Worm (Caenorhabditis elegans) whole organism, L1 larva: ENCODE data around the gene F37C12.10.
A peak's percentile ranks its signal among the peaks of the same experiment; 100 is the strongest.

Experiments used
- C04F5.9 ChIP-seq: sonication (generic microtip); optimal IDR thresholded peaks from 2 replicates; lab custom pipeline; 2016; ENCODE audit warnings: missing genetic modification characterization, missing compliant biosample characterization
- C16A3.4 ChIP-seq: fragments of 150-350 bp; optimal IDR thresholded peaks from 2 replicates; lab custom pipeline; 2014; ENCODE audit warnings: missing biosample characterization, missing genetic modification characterization
- C34B4.2 ChIP-seq: sonication (generic microtip); optimal IDR thresholded peaks from 2 replicates; lab custom pipeline; 2017; ENCODE audit warnings: mild to moderate bottlenecking, missing genetic modification characterization, missing compliant biosample characterization
- F16B12.6 ChIP-seq: fragments of 150-350 bp; optimal IDR thresholded peaks from 2 replicates; lab custom pipeline; 2014; ENCODE audit warnings: missing biosample characterization, missing genetic modification characterization
- Y116A8C.19 ChIP-seq: sonication (generic microtip); optimal IDR thresholded peaks from 2 replicates; lab custom pipeline; 2016; ENCODE audit warnings: missing compliant biosample characterization, missing genetic modification characterization, borderline replicate concordance
- alr-1 ChIP-seq: fragments of 200-800 bp; sonication (Bioruptor generic); optimal IDR thresholded peaks from 2 replicates; lab custom pipeline; 2018; ENCODE audit warnings: borderline replicate concordance, mild to moderate bottlenecking, missing genetic modification characterization, missing compliant biosample characterization
- aly-2 ChIP-seq: fragments of 150-350 bp; optimal IDR thresholded peaks from 2 replicates; lab custom pipeline; 2014; ENCODE audit warnings: missing biosample characterization, missing genetic modification characterization
- blmp-1 ChIP-seq: fragments of 150-350 bp; optimal IDR thresholded peaks from 2 replicates; lab custom pipeline; 2014; ENCODE audit warnings: missing biosample characterization, missing genetic modification characterization
- ceh-82 ChIP-seq, 3 experiments: fragments of 150-350 bp in 1 of 3; sonication (generic microtip) in 2 of 3; optimal IDR thresholded peaks; 2 replicates each; lab custom pipeline; 2014 to 2017; ENCODE audit warnings: missing biosample characterization in 3 of 3, missing genetic modification characterization in 3 of 3
- ceh-88 ChIP-seq: fragments of 200-800 bp; sonication (Bioruptor generic); IDR thresholded peaks from 2 replicates; pipeline ENCODE4 v1.3.6; 2022; ENCODE audit warnings: missing genetic modification characterization, missing compliant biosample characterization
- ceh-90 ChIP-seq: sonication (generic microtip); optimal IDR thresholded peaks from 2 replicates; lab custom pipeline; 2016; ENCODE audit warnings: missing genetic modification characterization, missing compliant biosample characterization
- ces-1 ChIP-seq: fragments of 150-350 bp; optimal IDR thresholded peaks from 2 replicates; lab custom pipeline; 2014; ENCODE audit warnings: missing biosample characterization, missing genetic modification reagents, missing genetic modification characterization
- efl-1 ChIP-seq, 4 experiments: fragments of 150-350 bp; optimal IDR thresholded peaks in 3 of 4; peaks in 1 of 4; 1 replicate in 1 of 4; 2 replicates in 3 of 4; lab custom pipeline; 2014; ENCODE audit warnings: missing biosample characterization in 2 of 4, missing genetic modification characterization in 2 of 4, missing genetic modification reagents in 2 of 4
- egl-27 ChIP-seq, 2 experiments: fragments of 150-350 bp in 1 of 2; sonication (generic microtip); optimal IDR thresholded peaks; 3 replicates each; lab custom pipeline; 2017 to 2018; ENCODE audit warnings: missing biosample characterization in 2 of 2, missing genetic modification characterization in 2 of 2, missing genetic modification reagents in 2 of 2
- ets-5 ChIP-seq: fragments of 200-800 bp; sonication (Bioruptor generic); IDR thresholded peaks from 2 replicates; pipeline ENCODE4 v1.3.6; 2022; ENCODE audit warnings: missing genetic modification characterization, missing compliant biosample characterization
- fkh-4 ChIP-seq: sonication (generic microtip); optimal IDR thresholded peaks from 2 replicates; lab custom pipeline; 2016; ENCODE audit warnings: missing compliant biosample characterization, missing genetic modification characterization, borderline replicate concordance
- fkh-8 ChIP-seq: sonication (generic microtip); optimal IDR thresholded peaks from 2 replicates; lab custom pipeline; 2016; ENCODE audit warnings: mild to moderate bottlenecking, missing genetic modification characterization, missing compliant biosample characterization
- hlh-17 ChIP-seq: fragments of 200-800 bp; sonication (Bioruptor generic); optimal IDR thresholded peaks from 2 replicates; lab custom pipeline; 2018; ENCODE audit warnings: missing genetic modification characterization, mild to moderate bottlenecking, missing compliant biosample characterization, moderate library complexity, borderline replicate concordance
- hlh-4 ChIP-seq: sonication (generic microtip); optimal IDR thresholded peaks from 2 replicates; lab custom pipeline; 2016; ENCODE audit warnings: mild to moderate bottlenecking, missing genetic modification characterization, missing compliant biosample characterization
- isw-1 ChIP-seq: fragments of 200-800 bp; sonication (Bioruptor generic); IDR thresholded peaks from 2 replicates; pipeline ENCODE4 v1.3.6; 2022; ENCODE audit warnings: missing genetic modification characterization, missing compliant biosample characterization
- lin-13 ChIP-seq: fragments of 150-350 bp; optimal IDR thresholded peaks from 2 replicates; lab custom pipeline; 2014; ENCODE audit warnings: missing biosample characterization, missing genetic modification reagents, missing genetic modification characterization
- lin-14 ChIP-seq: fragments of 200-800 bp; sonication (Bioruptor generic); optimal IDR thresholded peaks from 2 replicates; lab custom pipeline; 2018; ENCODE audit warnings: mild to moderate bottlenecking, missing genetic modification characterization, moderate library complexity, missing compliant biosample characterization
- lin-39 ChIP-seq: fragments of 150-350 bp; optimal IDR thresholded peaks from 2 replicates; lab custom pipeline; 2014; ENCODE audit warnings: missing biosample characterization, missing genetic modification reagents, missing genetic modification characterization
- lir-3 ChIP-seq: sonication (generic microtip); optimal IDR thresholded peaks from 2 replicates; lab custom pipeline; 2016; ENCODE audit warnings: mild to moderate bottlenecking, missing genetic modification characterization, moderate library complexity, missing compliant biosample characterization; ENCODE audit not compliant: poor library complexity
- lsy-2 ChIP-seq, 2 experiments: fragments of 150-350 bp; optimal IDR thresholded peaks; 2 replicates each; lab custom pipeline; 2014; ENCODE audit warnings: missing biosample characterization in 2 of 2, missing genetic modification characterization in 2 of 2
- mab-9 ChIP-seq: fragments of 200-800 bp; sonication (Bioruptor generic); IDR thresholded peaks from 2 replicates; pipeline ENCODE4 v1.3.6; 2022; ENCODE audit warnings: missing genetic modification reagents, missing genetic modification characterization, missing compliant biosample characterization
- mep-1 ChIP-seq: fragments of 150-350 bp; optimal IDR thresholded peaks from 2 replicates; lab custom pipeline; 2014; ENCODE audit warnings: missing biosample characterization, missing genetic modification characterization
- nhr-20 ChIP-seq: sonication (generic microtip); optimal IDR thresholded peaks from 2 replicates; lab custom pipeline; 2016; ENCODE audit warnings: mild to moderate bottlenecking, missing genetic modification characterization, missing compliant biosample characterization
- nhr-237 ChIP-seq: fragments of 150-350 bp; optimal IDR thresholded peaks from 2 replicates; lab custom pipeline; 2014; ENCODE audit warnings: missing biosample characterization, missing genetic modification characterization
- nhr-76 ChIP-seq: sonication (generic microtip); optimal IDR thresholded peaks from 2 replicates; lab custom pipeline; 2017; ENCODE audit warnings: missing biosample characterization, missing genetic modification characterization
- nhr-77 ChIP-seq: fragments of 150-350 bp; optimal IDR thresholded peaks from 2 replicates; lab custom pipeline; 2014; ENCODE audit warnings: missing biosample characterization, missing genetic modification characterization
- nhr-90 ChIP-seq: sonication (generic microtip); optimal IDR thresholded peaks from 2 replicates; lab custom pipeline; 2016; ENCODE audit warnings: mild to moderate bottlenecking, missing genetic modification characterization, missing compliant biosample characterization; ENCODE audit not compliant: poor library complexity
- pag-3 ChIP-seq: sonication (generic microtip); optimal IDR thresholded peaks from 2 replicates; lab custom pipeline; 2017; ENCODE audit warnings: missing genetic modification characterization, mild to moderate bottlenecking, missing compliant biosample characterization, antibody characterized with exemption, borderline replicate concordance; ENCODE audit not compliant: insufficient read depth
- pax-3 ChIP-seq: fragments of 200-800 bp; sonication (Bioruptor generic); optimal IDR thresholded peaks from 2 replicates; lab custom pipeline; 2018; ENCODE audit warnings: mild to moderate bottlenecking, missing genetic modification characterization, moderate library complexity, missing compliant biosample characterization
- sox-4 ChIP-seq: sonication (generic microtip); optimal IDR thresholded peaks from 2 replicates; lab custom pipeline; 2016; ENCODE audit warnings: missing genetic modification characterization, missing compliant biosample characterization
- sptf-1 ChIP-seq: fragments of 150-350 bp; optimal IDR thresholded peaks from 2 replicates; lab custom pipeline; 2014; ENCODE audit warnings: missing biosample characterization, missing genetic modification characterization
- sup-37 ChIP-seq: fragments of 200-800 bp; sonication (Bioruptor generic); optimal IDR thresholded peaks from 2 replicates; lab custom pipeline; 2018; ENCODE audit warnings: mild to moderate bottlenecking, missing genetic modification characterization, missing compliant biosample characterization
- unc-130 ChIP-seq: fragments of 150-350 bp; optimal IDR thresholded peaks from 2 replicates; lab custom pipeline; 2017; ENCODE audit warnings: missing biosample characterization, missing genetic modification characterization, inconsistent platforms
- unc-30 ChIP-seq: sonication (generic microtip); optimal IDR thresholded peaks from 2 replicates; lab custom pipeline; 2017; ENCODE audit warnings: missing biosample characterization, missing genetic modification characterization
- unc-62 ChIP-seq: fragments of 150-350 bp; optimal IDR thresholded peaks from 2 replicates; lab custom pipeline; 2014; ENCODE audit warnings: missing biosample characterization, missing genetic modification reagents, missing genetic modification characterization
- unc-86 ChIP-seq: sonication (generic microtip); optimal IDR thresholded peaks from 2 replicates; lab custom pipeline; 2016; ENCODE audit warnings: missing genetic modification characterization, missing compliant biosample characterization
- unc-98 ChIP-seq: fragments of 200-800 bp; sonication (Bioruptor generic); IDR thresholded peaks from 2 replicates; pipeline ENCODE4 v1.3.6; 2022; ENCODE audit warnings: missing genetic modification characterization, missing compliant biosample characterization
- xbp-1 ChIP-seq: sonication (generic microtip); optimal IDR thresholded peaks from 2 replicates; lab custom pipeline; 2016; ENCODE audit warnings: missing genetic modification characterization, missing compliant biosample characterization
- zip-4 ChIP-seq: fragments of 200-800 bp; sonication (Bioruptor generic); optimal IDR thresholded peaks from 2 replicates; lab custom pipeline; 2018; ENCODE audit warnings: mild to moderate bottlenecking, missing genetic modification characterization, moderate library complexity, missing compliant biosample characterization
- ztf-11 ChIP-seq, 2 experiments: sonication (generic microtip); optimal IDR thresholded peaks; 2 replicates each; lab custom pipeline; 2016 to 2017; ENCODE audit warnings: missing genetic modification characterization in 2 of 2, missing biosample characterization in 1 of 2, missing compliant biosample characterization in 1 of 2
- ztf-4 ChIP-seq: fragments of 150-350 bp; optimal IDR thresholded peaks from 2 replicates; lab custom pipeline; 2014; ENCODE audit warnings: missing biosample characterization, missing genetic modification characterization

The F37C12.10 gene

ce11 chrIII:7189581-7190128 lies 1.5 kb upstream of the F37C12.10 start, which contains the start of gene rps-21 (continued):
- TF ChIP-seq lin-14 (GFP tag; lab: Kevin White, UChicago) (peak; percentile 76), xbp-1 (tag; lab: Kevin White, UChicago) (peak; percentile 88), ztf-4 (tag; lab: Kevin White, UChicago) (peak; percentile 29), fkh-8 (tag; lab: Kevin White, UChicago) (peak; percentile 76), ces-1 (GFP tag; lab: Kevin White, UChicago) (no peak), unc-98 (GFP tag; lab: Robert Waterston, UW) (no peak), pag-3 (tag; lab: Kevin White, UChicago) (no peak)

- TF ChIP-seq unc-98 (GFP tag; lab: Robert Waterston, UW): no peak
- TF ChIP-seq lin-14 (GFP tag; lab: Kevin White, UChicago): no peak
- no peak for TF ChIP-seq sox-4 (tag; lab: Kevin White, UChicago)
- TF ChIP-seq C34B4.2: no peak
- TF ChIP-seq unc-30 (tag; lab: Kevin White, UChicago): no peak
Measured at ce11 chrIII:7185473-7185872, 2.7 kb downstream of the F37C12.10 start, which contains the start of gene F37C12.14. TSS of gene F37C12.14 (minus strand) at chrIII:7185573.

ce11 chrIII:7184022-7184421 lies 4.2 kb downstream of the F37C12.10 start, which contains the start of gene yju-2:
TSS of gene yju-2 (plus strand) at chrIII:7184336.
- TF ChIP-seq unc-86 (tag; lab: Kevin White, UChicago) (peak; percentile 16), aly-2 (tag; lab: Kevin White, UChicago) (no peak), unc-30 (tag; lab: Kevin White, UChicago) (no peak), ceh-90 (tag; lab: Kevin White, UChicago) (no peak), ceh-88 (peak; percentile 9; the same call in 1 of the 2 replicates), ztf-11 (tag; optimal IDR thresholded peaks at IDR 0.05; lab: Kevin White, UChicago) (no peak), ceh-82 (tag; optimal IDR thresholded peaks at IDR 0.05; lab: Kevin White, UChicago) (peak in 2 of 3 experiments; percentile 28 to 75), sptf-1 (tag; lab: Kevin White, UChicago) (no peak), nhr-76 (tag; lab: Kevin White, UChicago) (no peak), unc-62 (GFP tag; lab: Kevin White, UChicago) (no peak), lin-39 (no peak), lir-3 (tag; lab: Kevin White, UChicago) (peak; percentile 56), isw-1 (peak; percentile 49), nhr-90 (tag; lab: Kevin White, UChicago) (peak; percentile 41), sup-37 (GFP tag; lab: Kevin White, UChicago) (no peak), unc-130 (tag; lab: Kevin White, UChicago) (no peak), F16B12.6 (tag; lab: Kevin White, UChicago) (peak; percentile 45), Y116A8C.19 (tag; lab: Kevin White, UChicago) (no peak), C34B4.2 (no peak), hlh-17 (no peak), efl-1 (optimal IDR thresholded peaks at IDR 0.05; lab: Kevin White, UChicago) (peak; percentile 74 to 83), efl-1 (GFP tag; optimal IDR thresholded peaks at IDR 0.05 in 1 of 2; lab: Kevin White, UChicago) (peak; percentile 63 to 95), pax-3 (no peak), mep-1 (tag; lab: Kevin White, UChicago) (peak; percentile 47), xbp-1 (tag; lab: Kevin White, UChicago) (peak; percentile 54), C16A3.4 (tag; lab: Kevin White, UChicago) (peak; percentile 78), nhr-237 (tag; lab: Kevin White, UChicago) (peak; percentile 51), egl-27 (tag; optimal IDR thresholded peaks at IDR 0.05; lab: Kevin White, UChicago) (peak in 1 of 2 experiments; percentile 57), nhr-77 (tag; lab: Kevin White, UChicago) (peak; percentile 21), C04F5.9 (tag; lab: Kevin White, UChicago) (no peak), ets-5 (no peak), hlh-4 (tag; lab: Kevin White, UChicago) (no peak), blmp-1 (tag; lab: Kevin White, UChicago) (peak; percentile 63), mab-9 (no peak), alr-1 (tag; lab: Kevin White, UChicago) (no peak), nhr-20 (tag; lab: Kevin White, UChicago) (peak; percentile 40), pag-3 (tag; lab: Kevin White, UChicago) (no peak), fkh-4 (tag; lab: Kevin White, UChicago) (no peak), zip-4 (no peak), lin-13 (peak; percentile 70), lsy-2 (tag; optimal IDR thresholded peaks at IDR 0.05; lab: Kevin White, UChicago) (peak; percentile 64 to 90)
